Worm (Caenorhabditis elegans): ENCODE measurements around the gene erp-44.2.

erp-44.2 gene

DNA sequence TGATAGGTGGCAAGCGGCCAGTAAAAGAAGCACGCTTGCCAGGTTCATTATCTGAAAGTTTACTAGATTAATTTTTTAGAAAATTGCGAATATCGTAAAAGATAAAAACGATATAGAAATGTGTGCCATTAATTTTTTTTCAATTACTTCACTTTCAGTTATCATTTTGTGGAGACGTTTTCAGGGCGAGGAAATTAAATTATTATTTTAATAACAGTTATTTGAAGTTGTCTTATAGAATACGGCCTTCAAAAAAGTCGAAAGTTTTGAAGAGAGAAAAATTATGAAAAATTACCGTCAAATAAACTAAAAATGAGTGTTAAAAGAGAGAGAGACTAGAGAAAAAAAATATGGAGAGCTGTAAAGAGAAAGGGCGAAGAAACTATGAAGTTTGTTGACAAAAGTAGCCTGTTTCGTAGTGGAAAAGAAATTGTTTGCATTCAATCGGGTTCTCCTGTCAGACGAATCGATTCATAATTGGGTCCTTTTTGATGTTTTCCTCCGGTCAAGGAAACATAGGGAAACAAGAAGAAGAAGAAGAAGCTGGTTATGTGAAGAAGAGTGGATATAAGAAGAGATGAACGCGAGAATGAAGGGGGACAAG lies at the start of gene erp-44.2:
TSS of gene erp-44.2 (minus strand) at position 51 of the 604 bp plus-strand sequence.
- TF ChIP-seq ceh-28 (tag; optimal IDR thresholded peaks at IDR 0.05) (no peak), ztf-4 (tag; optimal IDR thresholded peaks at IDR 0.05) (no peak), elt-2 (tag; optimal IDR thresholded peaks at IDR 0.05) (no peak), pha-4 (tag; optimal IDR thresholded peaks at IDR 0.05) (peak; percentile 93), mdl-1 (tag; optimal IDR thresholded peaks at IDR 0.05) (no peak)

DNA sequence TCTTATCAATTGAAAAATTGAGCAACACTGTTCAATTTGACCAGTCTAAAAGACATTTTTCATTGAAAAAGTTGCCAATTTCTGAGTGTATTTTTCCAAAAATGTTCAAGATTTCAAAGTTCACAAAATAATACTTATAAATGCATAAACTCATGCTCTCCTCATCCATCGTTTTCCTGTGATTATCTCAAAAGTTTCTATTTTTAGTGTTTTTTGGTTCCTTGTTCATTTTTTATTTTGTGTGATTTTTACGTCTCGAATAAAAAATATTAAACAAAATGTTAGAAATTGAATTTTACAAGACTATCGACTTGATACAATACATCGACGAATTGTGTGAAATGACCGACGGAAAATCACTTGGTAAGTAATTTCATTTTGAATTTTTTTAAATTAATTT lies 47.3 kb upstream of the erp-44.2 start, which contains the start of gene atic-1:
TSS of gene atic-1 (plus strand) at position 301 of the 400 bp plus-strand sequence.
- TF ChIP-seq egl-27 (tag; optimal IDR thresholded peaks at IDR 0.05) (no peak), nhr-76 (tag; optimal IDR thresholded peaks at IDR 0.05) (no peak), nhr-67 (tag; optimal IDR thresholded peaks at IDR 0.05) (no peak), unc-39 (tag; optimal IDR thresholded peaks at IDR 0.05) (no peak), ZK546.5 (tag; optimal IDR thresholded peaks at IDR 0.05) (no peak), fos-1 (tag; optimal IDR thresholded peaks at IDR 0.05) (no peak), nhr-28 (tag; optimal IDR thresholded peaks at IDR 0.05) (no peak), ceh-28 (tag; optimal IDR thresholded peaks at IDR 0.05) (no peak), lsy-12 (tag; optimal IDR thresholded peaks at IDR 0.05) (no peak), R02D3.7 (tag; optimal IDR thresholded peaks at IDR 0.05) (no peak), hmg-11 (tag; optimal IDR thresholded peaks at IDR 0.05) (no peak), daf-12 (tag; optimal IDR thresholded peaks at IDR 0.05) (no peak), nhr-11 (tag; optimal IDR thresholded peaks at IDR 0.05) (no peak), egl-5 (tag; optimal IDR thresholded peaks at IDR 0.05) (no peak), ceh-82 (tag; optimal IDR thresholded peaks at IDR 0.05) (no peak)

DNA sequence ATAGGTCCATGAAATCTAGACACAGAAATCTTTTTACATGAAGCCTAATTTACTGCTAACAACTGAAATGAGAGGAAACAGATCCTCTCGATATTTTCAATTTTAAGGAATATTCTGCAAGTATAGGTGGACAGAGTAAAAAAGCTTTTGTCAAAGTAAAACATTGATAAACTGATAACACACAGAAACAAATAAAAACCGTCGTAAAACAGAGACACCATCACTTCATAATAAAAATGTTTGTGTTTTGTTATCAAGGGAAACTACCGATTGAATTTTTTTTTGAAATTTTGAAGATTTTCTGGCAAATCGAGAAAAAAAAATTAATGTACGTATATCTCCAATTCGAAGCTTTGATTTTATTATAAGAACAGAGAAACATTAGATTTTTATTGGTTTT lies 46.7 kb upstream of the erp-44.2 start:
- TF ChIP-seq lsy-12 (tag; optimal IDR thresholded peaks at IDR 0.05) (no peak), elt-2 (tag; optimal IDR thresholded peaks at IDR 0.05) (peak; percentile 55), pha-4 (tag; optimal IDR thresholded peaks at IDR 0.05) (peak; percentile 4), egl-27 (tag; optimal IDR thresholded peaks at IDR 0.05) (no peak), daf-12 (tag; optimal IDR thresholded peaks at IDR 0.05) (no peak), elt-1 (tag; optimal IDR thresholded peaks at IDR 0.05) (no peak), snpc-4 (tag; optimal IDR thresholded peaks at IDR 0.05) (no peak)

DNA sequence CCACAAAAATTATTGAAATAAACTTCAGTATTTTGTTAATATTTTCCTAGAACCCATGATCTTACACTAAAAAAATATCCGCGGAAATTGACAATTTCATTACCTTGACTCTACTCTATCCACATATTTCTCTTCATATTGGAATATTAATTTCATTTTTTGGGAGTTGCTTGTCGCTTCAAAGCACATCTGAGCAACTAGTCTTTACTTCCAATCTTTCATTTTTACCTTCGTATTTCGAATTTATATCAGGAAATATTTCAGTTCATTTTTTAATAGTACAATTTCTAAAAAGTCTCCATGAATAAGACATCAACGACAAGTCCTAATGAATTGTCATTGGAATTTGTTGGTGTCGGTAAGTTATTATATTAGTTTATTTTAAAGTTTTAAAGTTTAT lies 44.5 kb upstream of the erp-44.2 start, which contains the start of gene srt-73:
TSS of gene srt-73 (plus strand) at position 301 of the 400 bp plus-strand sequence.
- TF ChIP-seq tbx-2 (tag; optimal IDR thresholded peaks at IDR 0.05) (no peak), lsy-12 (tag; optimal IDR thresholded peaks at IDR 0.05) (no peak), nhr-12 (tag; optimal IDR thresholded peaks at IDR 0.05) (no peak), ama-1 (optimal IDR thresholded peaks at IDR 0.05) (no peak), ceh-16 (tag; optimal IDR thresholded peaks at IDR 0.05) (no peak), pqm-1 (tag; optimal IDR thresholded peaks at IDR 0.05) (no peak), egl-5 (tag; optimal IDR thresholded peaks at IDR 0.05) (no peak), hmg-11 (tag; optimal IDR thresholded peaks at IDR 0.05) (no peak), elt-1 (tag; optimal IDR thresholded peaks at IDR 0.05) (no peak), sea-2 (GFP tag; optimal IDR thresholded peaks at IDR 0.05) (no peak), ceh-28 (tag; optimal IDR thresholded peaks at IDR 0.05) (no peak), nhr-25 (tag; optimal IDR thresholded peaks at IDR 0.05) (no peak)

DNA sequence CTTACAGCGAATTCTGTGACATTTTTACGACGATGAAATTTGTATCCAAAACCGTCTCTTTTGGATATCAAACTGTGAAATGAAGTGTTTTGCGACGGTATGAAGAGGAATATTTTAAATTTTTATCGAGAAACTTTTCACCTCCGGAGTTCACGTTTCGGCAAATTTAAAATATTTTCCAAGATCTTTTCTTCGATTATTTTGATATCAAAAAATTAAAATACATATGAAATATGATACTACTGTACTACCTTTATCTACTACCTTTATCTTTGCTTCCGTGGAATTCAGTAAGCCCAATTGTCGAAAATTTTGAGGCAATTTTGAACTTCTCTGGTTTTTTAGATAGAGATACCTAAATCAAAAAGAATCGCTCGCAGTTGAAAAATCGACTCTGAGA lies 43.3 kb upstream of the erp-44.2 start, which contains the start of gene kin-26:
TSS of gene kin-26 (minus strand) at position 101 of the 400 bp plus-strand sequence.
- TF ChIP-seq nhr-28 (tag; optimal IDR thresholded peaks at IDR 0.05) (no peak), hmg-11 (tag; optimal IDR thresholded peaks at IDR 0.05) (no peak), egl-5 (tag; optimal IDR thresholded peaks at IDR 0.05) (no peak), ceh-9 (tag; optimal IDR thresholded peaks at IDR 0.05) (no peak), R02D3.7 (tag; optimal IDR thresholded peaks at IDR 0.05) (no peak)

DNA sequence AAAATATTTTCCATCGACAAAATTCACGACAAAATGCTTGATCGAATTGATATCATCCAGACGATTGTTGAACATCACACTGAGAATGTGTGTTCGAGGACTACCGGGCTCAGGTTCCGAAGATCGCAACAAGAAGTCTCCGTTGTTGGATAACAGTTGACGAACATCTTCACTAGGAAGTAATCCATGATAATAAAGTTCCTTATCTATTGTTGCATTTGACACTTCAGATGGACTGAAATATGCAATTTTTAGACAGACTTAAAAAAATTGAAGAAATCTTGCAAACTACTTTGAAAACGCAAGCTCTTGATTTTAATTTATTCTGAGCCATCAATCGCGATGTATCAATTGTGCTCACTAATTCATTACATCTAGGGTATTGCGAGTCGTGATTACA lies 42.8 kb upstream of the erp-44.2 start:
- TF ChIP-seq pha-4 (tag; optimal IDR thresholded peaks at IDR 0.05) (no peak), nhr-23 (tag; optimal IDR thresholded peaks at IDR 0.05) (no peak)

DNA sequence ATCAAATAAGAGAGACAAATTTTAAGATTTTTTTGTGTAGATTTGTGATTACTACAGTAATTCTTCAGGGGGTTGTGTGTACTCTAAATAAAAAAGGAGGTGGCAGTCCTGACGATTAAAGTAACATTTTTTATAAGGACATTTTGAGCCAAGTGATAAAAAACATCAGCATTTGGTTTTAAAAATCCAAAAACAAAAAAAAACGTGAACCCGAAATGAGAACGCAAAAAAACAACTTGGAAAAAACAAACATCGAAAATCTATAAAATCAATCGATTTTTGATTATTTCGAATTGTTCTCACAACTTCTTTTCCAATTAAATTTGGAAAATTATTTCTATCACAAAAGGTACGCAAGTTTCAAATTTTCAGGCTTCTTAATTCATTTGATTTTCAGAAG lies 36.0 kb upstream of the erp-44.2 start, which contains the start of gene T06C10.3:
TSS of gene T06C10.3 (plus strand) at position 301 of the 400 bp plus-strand sequence.
- TF ChIP-seq tbx-2 (tag; optimal IDR thresholded peaks at IDR 0.05) (no peak), jun-1 (tag; optimal IDR thresholded peaks at IDR 0.05) (no peak), lsy-12 (tag; optimal IDR thresholded peaks at IDR 0.05) (no peak), ztf-4 (tag; optimal IDR thresholded peaks at IDR 0.05) (no peak), elt-1 (tag; optimal IDR thresholded peaks at IDR 0.05) (no peak), mml-1 (tag; optimal IDR thresholded peaks at IDR 0.05) (no peak), lin-39 (tag; optimal IDR thresholded peaks at IDR 0.05) (no peak), mdl-1 (tag; optimal IDR thresholded peaks at IDR 0.05) (no peak), nhr-25 (tag; optimal IDR thresholded peaks at IDR 0.05) (no peak), unc-39 (tag; optimal IDR thresholded peaks at IDR 0.05) (no peak), unc-62 (GFP tag; optimal IDR thresholded peaks at IDR 0.05) (no peak), nfya-1 (tag; optimal IDR thresholded peaks at IDR 0.05; ENCODE audit: insufficient read depth) (no peak), ceh-16 (tag; optimal IDR thresholded peaks at IDR 0.05) (no peak), nhr-76 (tag; optimal IDR thresholded peaks at IDR 0.05) (no peak)

Measured in whole organism, L3 larva.